Worm (Caenorhabditis elegans) whole organism, late embryonic: ENCODE results near the gene srlf-16.

Source experiments
- C08G9.2 ChIP-seq: sonication (generic microtip); optimal IDR thresholded peaks from 2 replicates; lab custom pipeline; 2016; ENCODE audit warnings: mild to moderate bottlenecking, missing genetic modification characterization, moderate library complexity, missing compliant biosample characterization
- K09A11.1 ChIP-seq: sonication (generic microtip); optimal IDR thresholded peaks from 2 replicates; lab custom pipeline; 2017; ENCODE audit warnings: antibody characterized with exemption, mild to moderate bottlenecking, missing genetic modification characterization, missing compliant biosample characterization; ENCODE audit not compliant: insufficient read depth
- T23F11.4 ChIP-seq: fragments of 200-800 bp; sonication (Bioruptor generic); optimal IDR thresholded peaks from 2 replicates; lab custom pipeline; 2018; ENCODE audit warnings: mild to moderate bottlenecking, missing genetic modification characterization, missing compliant biosample characterization
- Y22D7AL.16 ChIP-seq: sonication (generic microtip); optimal IDR thresholded peaks from 2 replicates; lab custom pipeline; 2016; ENCODE audit warnings: missing genetic modification characterization, missing compliant biosample characterization
- ceh-14 ChIP-seq: sonication (generic microtip); optimal IDR thresholded peaks from 2 replicates; lab custom pipeline; 2016; ENCODE audit warnings: missing genotype, missing genetic modification characterization, missing compliant biosample characterization
- ceh-18 ChIP-seq: sonication (generic microtip); optimal IDR thresholded peaks from 2 replicates; lab custom pipeline; 2016; ENCODE audit warnings: missing genetic modification characterization, missing compliant biosample characterization
- ceh-2 ChIP-seq: sonication (generic microtip); optimal IDR thresholded peaks from 2 replicates; lab custom pipeline; 2016; ENCODE audit warnings: missing genotype, missing genetic modification characterization, missing compliant biosample characterization
- ceh-31 ChIP-seq: sonication (generic microtip); optimal IDR thresholded peaks from 2 replicates; lab custom pipeline; 2016; ENCODE audit warnings: missing genetic modification characterization, missing compliant biosample characterization
- ceh-34 ChIP-seq: sonication (generic microtip); optimal IDR thresholded peaks from 2 replicates; lab custom pipeline; 2016; ENCODE audit warnings: mild to moderate bottlenecking, missing genetic modification characterization, missing compliant biosample characterization
- ceh-48 ChIP-seq: sonication (generic microtip); optimal IDR thresholded peaks from 2 replicates; lab custom pipeline; 2016; ENCODE audit warnings: missing genetic modification characterization, inconsistent platforms, missing compliant biosample characterization
- che-1 ChIP-seq: sonication (generic microtip); optimal IDR thresholded peaks from 2 replicates; lab custom pipeline; 2016; ENCODE audit warnings: mild to moderate bottlenecking, missing genetic modification characterization, missing compliant biosample characterization
- dmd-4 ChIP-seq: sonication (generic microtip); optimal IDR thresholded peaks from 2 replicates; lab custom pipeline; 2016; ENCODE audit warnings: borderline replicate concordance, missing genetic modification characterization, missing compliant biosample characterization
- dve-1 ChIP-seq: sonication (generic microtip); optimal IDR thresholded peaks from 2 replicates; lab custom pipeline; 2017; ENCODE audit warnings: antibody characterized with exemption, mild to moderate bottlenecking, missing genetic modification characterization, missing compliant biosample characterization
- elt-4 ChIP-seq: sonication (generic microtip); optimal IDR thresholded peaks from 2 replicates; lab custom pipeline; 2016; ENCODE audit warnings: missing genetic modification characterization, missing compliant biosample characterization
- eyg-1 ChIP-seq: sonication (generic microtip); optimal IDR thresholded peaks from 2 replicates; lab custom pipeline; 2016; ENCODE audit warnings: missing genotype, missing genetic modification characterization, missing compliant biosample characterization
- fkh-10 ChIP-seq: fragments of 150-350 bp; optimal IDR thresholded peaks from 2 replicates; lab custom pipeline; 2014; ENCODE audit warnings: missing biosample characterization, missing genetic modification reagents, missing genetic modification characterization
- fkh-6 ChIP-seq: sonication (generic microtip); optimal IDR thresholded peaks from 2 replicates; lab custom pipeline; 2016; ENCODE audit warnings: missing genetic modification characterization, missing compliant biosample characterization
- gmeb-2 ChIP-seq: sonication (generic microtip); optimal IDR thresholded peaks from 2 replicates; lab custom pipeline; 2016; ENCODE audit warnings: missing genetic modification characterization, inconsistent platforms, missing compliant biosample characterization
- hlh-15 ChIP-seq: sonication (generic microtip); optimal IDR thresholded peaks from 2 replicates; lab custom pipeline; 2016; ENCODE audit warnings: missing genetic modification characterization, missing compliant biosample characterization
- hlh-30 ChIP-seq: sonication (generic microtip); optimal IDR thresholded peaks from 2 replicates; lab custom pipeline; 2017; ENCODE audit warnings: antibody characterized with exemption, missing genetic modification characterization, missing compliant biosample characterization; ENCODE audit not compliant: insufficient read depth
- lin-11 ChIP-seq: fragments of 200-800 bp; sonication (Bioruptor generic); optimal IDR thresholded peaks from 2 replicates; lab custom pipeline; 2018; ENCODE audit warnings: mild to moderate bottlenecking, missing genetic modification characterization, missing compliant biosample characterization
- nfya-1 ChIP-seq: sonication (generic microtip); optimal IDR thresholded peaks from 2 replicates; lab custom pipeline; 2017; ENCODE audit warnings: missing genetic modification characterization, mild to moderate bottlenecking, missing compliant biosample characterization, antibody characterized with exemption, moderate library complexity
- nhr-232 ChIP-seq: sonication (generic microtip); optimal IDR thresholded peaks from 2 replicates; lab custom pipeline; 2016; ENCODE audit warnings: missing genetic modification characterization, missing compliant biosample characterization
- odd-2 ChIP-seq: sonication (generic microtip); optimal IDR thresholded peaks from 2 replicates; lab custom pipeline; 2017; ENCODE audit warnings: antibody characterized with exemption, mild to moderate bottlenecking, missing genetic modification characterization, missing compliant biosample characterization
- pag-3 ChIP-seq: sonication (generic microtip); optimal IDR thresholded peaks from 2 replicates; lab custom pipeline; 2016; ENCODE audit warnings: missing compliant biosample characterization, missing genetic modification characterization, borderline replicate concordance
- pax-1 ChIP-seq: fragments of 150-350 bp; optimal IDR thresholded peaks from 2 replicates; lab custom pipeline; 2014; ENCODE audit warnings: missing biosample characterization, missing genetic modification characterization
- pha-2 ChIP-seq: sonication (generic microtip); optimal IDR thresholded peaks from 2 replicates; lab custom pipeline; 2017; ENCODE audit warnings: mild to moderate bottlenecking, missing genetic modification characterization, missing compliant biosample characterization
- pros-1 ChIP-seq: fragments of 150-350 bp; optimal IDR thresholded peaks from 2 replicates; lab custom pipeline; 2014; ENCODE audit warnings: missing biosample characterization, missing genetic modification reagents, missing genetic modification characterization
- ref-2 ChIP-seq: sonication (generic microtip); optimal IDR thresholded peaks from 2 replicates; lab custom pipeline; 2016; ENCODE audit warnings: missing genetic modification characterization, missing compliant biosample characterization
- rnt-1 ChIP-seq: sonication (generic microtip); optimal IDR thresholded peaks from 2 replicates; lab custom pipeline; 2016; ENCODE audit warnings: missing genetic modification characterization, missing compliant biosample characterization
- sox-2 ChIP-seq: fragments of 200-800 bp; sonication (Bioruptor generic); IDR thresholded peaks from 2 replicates; pipeline ENCODE4 v1.3.6; 2022; ENCODE audit warnings: missing genetic modification reagents, missing genetic modification characterization, missing compliant biosample characterization
- tbx-2 ChIP-seq: sonication (generic microtip); optimal IDR thresholded peaks from 2 replicates; lab custom pipeline; 2016; ENCODE audit warnings: missing genetic modification characterization, missing compliant biosample characterization
- unc-42 ChIP-seq: sonication (generic microtip); optimal IDR thresholded peaks from 2 replicates; lab custom pipeline; 2016; ENCODE audit warnings: missing genotype, missing genetic modification characterization, missing compliant biosample characterization
- unc-55 ChIP-seq: sonication (generic microtip); optimal IDR thresholded peaks from 2 replicates; lab custom pipeline; 2017; ENCODE audit warnings: missing biosample characterization, missing genetic modification reagents, missing genetic modification characterization
- ztf-16 ChIP-seq: sonication (generic microtip); optimal IDR thresholded peaks from 2 replicates; lab custom pipeline; 2017; ENCODE audit warnings: missing genetic modification characterization, missing compliant biosample characterization

srlf-16 gene

DNA sequence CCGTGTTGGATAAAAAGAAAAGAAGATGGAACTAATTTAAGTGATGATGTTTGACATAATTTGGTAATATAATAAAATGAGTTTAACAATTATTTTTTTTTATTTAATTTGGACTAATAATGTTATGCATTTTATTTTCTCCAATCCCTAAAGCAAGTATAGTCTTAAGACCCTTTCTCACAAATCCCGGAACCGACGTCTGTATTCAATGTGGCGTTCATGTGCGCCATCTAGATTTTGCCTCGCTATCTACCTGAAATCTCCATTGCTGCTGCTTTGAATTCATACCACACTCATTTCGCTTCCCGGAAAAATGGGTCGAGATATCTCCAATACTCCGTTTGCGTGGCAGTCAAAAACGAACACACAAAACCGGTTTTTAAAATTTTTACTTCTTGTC is 18.8 kb downstream of the srlf-16 start, which contains the start of gene D1014.5:
D1014.5 (plus strand) TSS at position 301 of the 400 bp plus-strand sequence.
- TF ChIP-seq unc-55 (GFP tag; lab: Kevin White, UChicago) (no peak), rnt-1 (tag; lab: Kevin White, UChicago) (no peak), sox-2 (no peak), pag-3 (no peak)

DNA sequence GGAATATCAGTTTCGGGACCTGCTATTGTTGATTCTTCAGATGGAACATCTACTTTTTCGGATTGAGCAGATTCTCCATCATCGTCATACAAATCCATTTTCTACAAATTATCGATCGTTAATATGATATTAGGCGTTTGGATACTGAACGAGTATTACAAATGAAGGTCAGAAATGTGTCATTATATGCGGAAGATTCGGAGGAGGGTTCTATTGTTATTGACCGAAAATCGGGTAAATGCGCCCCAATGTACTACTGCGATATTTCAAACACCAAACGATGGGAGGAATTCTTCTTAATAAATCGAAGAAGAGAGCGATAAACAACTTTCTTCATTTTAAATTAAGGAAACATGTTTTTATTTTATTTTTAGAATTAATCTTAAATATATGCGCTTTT is 24.7 kb downstream of the srlf-16 start, which contains the start of gene spr-1:
spr-1 (minus strand) TSS at position 101 of the 400 bp plus-strand sequence.
- no peak for TF ChIP-seq fkh-6 (tag; lab: Kevin White, UChicago)
- no peak for TF ChIP-seq gmeb-2
- TF ChIP-seq pax-1 (tag; lab: Kevin White, UChicago) = no peak
- no peak for TF ChIP-seq dve-1 (tag; lab: Kevin White, UChicago)
- no peak for TF ChIP-seq lin-11 (tag; lab: Kevin White, UChicago)
- no peak for TF ChIP-seq unc-55 (GFP tag; lab: Kevin White, UChicago)

DNA sequence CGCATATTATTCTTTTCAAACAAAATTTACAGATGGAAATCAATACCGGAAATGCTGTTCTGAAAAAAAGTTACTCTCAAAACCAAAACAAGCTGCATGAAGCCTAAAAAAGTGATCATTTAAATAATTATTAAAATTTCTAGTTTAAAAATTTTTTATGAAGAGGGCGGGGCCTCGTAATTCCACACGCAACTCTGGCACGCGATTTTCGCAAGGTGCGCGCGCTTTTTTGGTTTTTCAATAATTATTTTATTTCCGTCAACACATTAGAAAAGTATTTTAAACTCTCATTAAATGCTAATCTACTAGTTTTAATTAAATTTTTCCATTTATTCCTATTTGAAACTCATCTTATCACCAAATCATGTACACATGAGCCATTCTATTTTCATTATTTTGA is 25.1 kb downstream of the srlf-16 start:
- no peak for TF ChIP-seq nhr-232 (tag; lab: Kevin White, UChicago)
- TF ChIP-seq C08G9.2 (tag; lab: Kevin White, UChicago) = no peak
- no peak for TF ChIP-seq hlh-15
- no peak for TF ChIP-seq T23F11.4
- TF ChIP-seq dmd-4 (tag; lab: Kevin White, UChicago) = no peak
- TF ChIP-seq eyg-1 = no peak
- no peak for TF ChIP-seq ceh-31 (tag; lab: Kevin White, UChicago)
- TF ChIP-seq Y22D7AL.16 = no peak
- no peak for TF ChIP-seq hlh-30
- TF ChIP-seq ref-2 = no peak
- TF ChIP-seq che-1 (tag; lab: Kevin White, UChicago) = no peak

DNA sequence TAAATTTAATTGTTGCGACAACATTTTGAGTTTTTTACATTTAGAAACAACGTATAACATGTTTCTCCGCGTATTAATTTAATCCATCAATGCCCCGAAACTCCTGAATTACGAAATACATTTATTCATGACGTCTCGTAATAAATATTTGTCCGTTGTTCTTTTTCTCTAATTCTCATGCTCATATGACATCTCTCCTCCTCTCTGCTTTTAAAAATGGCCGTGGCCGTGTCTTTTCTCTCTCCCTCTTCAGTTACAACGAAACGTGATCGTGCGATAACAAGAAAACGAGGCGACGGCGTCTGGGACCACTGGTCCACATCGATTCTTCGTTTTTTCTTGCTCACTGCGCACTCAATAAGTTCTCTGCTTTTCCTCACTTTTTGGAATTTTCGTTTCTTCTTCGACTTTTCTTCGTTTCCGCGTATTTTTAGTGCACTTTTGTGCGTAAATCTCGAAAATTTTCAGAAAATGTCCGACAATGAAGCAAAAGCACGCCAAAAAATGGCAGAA is 25.6 kb downstream of the srlf-16 start, which contains the start of gene snap-1:
snap-1 (plus strand) TSS at position 463 of the 513 bp plus-strand sequence.
- no peak for TF ChIP-seq pax-1 (tag; lab: Kevin White, UChicago)
- TF ChIP-seq ceh-18 (tag; lab: Kevin White, UChicago) = peak; percentile 9
- TF ChIP-seq nfya-1 (tag; lab: Kevin White, UChicago) = peak; percentile 26
- TF ChIP-seq rnt-1 (tag; lab: Kevin White, UChicago) = no peak
- peak; percentile 76 for TF ChIP-seq unc-42 (tag; lab: Kevin White, UChicago)
- peak; percentile 77 for TF ChIP-seq hlh-30
- peak; percentile 72 for TF ChIP-seq unc-55 (GFP tag; lab: Kevin White, UChicago)
- TF ChIP-seq ceh-48 = peak; percentile 48
- TF ChIP-seq ceh-2 (tag; lab: Kevin White, UChicago) = no peak
- TF ChIP-seq tbx-2 (tag; lab: Kevin White, UChicago) = peak; percentile 4
- TF ChIP-seq pros-1 = peak; percentile 8
- peak; percentile 41 for TF ChIP-seq ceh-31 (tag; lab: Kevin White, UChicago)
- TF ChIP-seq ceh-34 (tag; lab: Kevin White, UChicago) = peak; percentile 21

DNA sequence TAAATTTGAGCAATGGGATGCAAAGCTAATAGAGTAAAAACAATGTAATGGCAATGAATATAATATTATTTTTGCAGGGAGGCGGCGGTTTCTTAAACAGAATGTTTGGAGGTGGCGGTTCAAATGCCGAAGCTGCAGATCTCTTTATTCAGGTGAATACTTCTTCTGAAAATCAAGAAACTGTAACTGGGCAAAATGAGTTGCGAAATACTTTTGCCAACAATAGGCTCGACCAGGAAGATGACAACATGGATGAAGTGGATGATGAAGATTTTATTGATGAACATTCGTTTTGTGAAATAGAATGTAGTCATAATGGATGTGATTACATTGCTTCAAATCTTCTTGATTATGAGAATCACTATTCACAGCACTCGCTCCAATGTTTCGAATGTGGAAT is 26.2 kb downstream of the srlf-16 start:
- TF ChIP-seq elt-4 = no peak
- no peak for TF ChIP-seq fkh-10 (GFP tag; lab: Kevin White, UChicago)
- TF ChIP-seq ceh-48 = no peak
- no peak for TF ChIP-seq unc-55 (GFP tag; lab: Kevin White, UChicago)
- no peak for TF ChIP-seq T23F11.4
- no peak for TF ChIP-seq gmeb-2
- TF ChIP-seq unc-42 (tag; lab: Kevin White, UChicago) = no peak
- TF ChIP-seq ref-2 = no peak
- TF ChIP-seq che-1 (tag; lab: Kevin White, UChicago) = no peak
- no peak for TF ChIP-seq dmd-4 (tag; lab: Kevin White, UChicago)
- no peak for TF ChIP-seq pha-2 (tag; lab: Kevin White, UChicago)
- TF ChIP-seq odd-2 (tag; lab: Kevin White, UChicago) = no peak
- no peak for TF ChIP-seq ceh-31 (tag; lab: Kevin White, UChicago)
- no peak for TF ChIP-seq ztf-16
- TF ChIP-seq K09A11.1 (tag; lab: Kevin White, UChicago) = no peak
- no peak for TF ChIP-seq hlh-30
- TF ChIP-seq dve-1 (tag; lab: Kevin White, UChicago) = no peak
- TF ChIP-seq ceh-34 (tag; lab: Kevin White, UChicago) = no peak
- no peak for TF ChIP-seq ceh-14
- TF ChIP-seq nfya-1 (tag; lab: Kevin White, UChicago) = no peak
